Fruit fly (Drosophila melanogaster): ENCODE data around the gene CG7714.

DNA sequence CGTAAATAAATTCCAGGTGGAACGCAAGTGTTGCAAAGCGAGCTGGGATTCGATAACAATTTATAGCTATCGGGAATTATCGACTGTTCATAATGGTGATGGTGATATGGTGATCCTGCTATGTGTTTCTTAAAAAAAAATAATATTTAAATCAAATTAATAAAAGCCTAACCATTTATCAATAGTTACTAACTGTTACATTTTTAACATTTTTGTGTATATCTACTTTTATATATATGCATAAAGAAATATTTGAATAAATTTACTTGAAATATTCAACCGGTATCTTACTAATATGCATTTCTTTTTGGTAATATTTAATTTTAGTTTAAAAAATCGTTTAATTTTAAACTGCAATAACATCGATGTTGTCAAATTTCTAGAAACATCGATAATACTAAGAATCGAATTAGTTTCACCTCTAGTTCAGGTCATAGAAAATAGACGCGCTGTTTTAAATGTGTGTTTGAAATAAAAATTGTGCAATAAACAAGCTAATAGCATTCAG lies 19.8 kb upstream of the CG7714 start, which contains the start of the genes PGS1 and gwl:
- TF ChIP-seq Sox14 (GFP tag; optimal IDR thresholded peaks at IDR 0.05), result peak; percentile 49
- TF ChIP-seq CG32006 (GFP tag; optimal IDR thresholded peaks at IDR 0.05), result no peak
- no peak for TF ChIP-seq Sox102F (GFP tag; optimal IDR thresholded peaks at IDR 0.05)
- no peak for TF ChIP-seq Eip93F (GFP tag; optimal IDR thresholded peaks at IDR 0.05)
- peak; percentile 11 for TF ChIP-seq CG9139 (GFP tag; optimal IDR thresholded peaks at IDR 0.05)

Data from whole organism, prepupa.